Worm (Caenorhabditis elegans): ENCODE data around the gene srh-246.

srh-246 gene

ce11 chrV:624922-625321 is 32.7 kb downstream of the srh-246 start, which contains the start of gene srt-17:
TSS of gene srt-17 (minus strand) at chrV:625022.
- TF ChIP-seq elt-2 (tag; optimal IDR thresholded peaks at IDR 0.05), result no peak
- no peak for TF ChIP-seq ces-1 (GFP tag; optimal IDR thresholded peaks at IDR 0.05)
- TF ChIP-seq efl-1 (optimal IDR thresholded peaks at IDR 0.05), result no peak
- no peak for TF ChIP-seq efl-1 (GFP tag; optimal IDR thresholded peaks at IDR 0.05 in 1 of 2)
- TF ChIP-seq fkh-10 (GFP tag; optimal IDR thresholded peaks at IDR 0.05), result no peak
- TF ChIP-seq ceh-88 (GFP tag; IDR thresholded peaks at IDR 0.05), result no peak
- no peak for TF ChIP-seq tlp-1 (tag; optimal IDR thresholded peaks at IDR 0.05)
- TF ChIP-seq swsn-7 (tag; optimal IDR thresholded peaks at IDR 0.05), result no peak
- TF ChIP-seq nhr-84 (tag; optimal IDR thresholded peaks at IDR 0.05), result no peak
- no peak for TF ChIP-seq unc-98 (GFP tag; IDR thresholded peaks at IDR 0.05)
- TF ChIP-seq F16B12.6 (tag; optimal IDR thresholded peaks at IDR 0.05), result no peak
- TF ChIP-seq lsy-2 (tag; optimal IDR thresholded peaks at IDR 0.05), result no peak
- no peak for TF ChIP-seq pqm-1 (tag; optimal IDR thresholded peaks at IDR 0.05)
- TF ChIP-seq nhr-19 (GFP tag; conservative IDR thresholded peaks at IDR 0.05), result no peak
- no peak for TF ChIP-seq elt-3 (tag; optimal IDR thresholded peaks at IDR 0.05)
- no peak for TF ChIP-seq fos-1 (tag; optimal IDR thresholded peaks at IDR 0.05)
- TF ChIP-seq snu-23 (GFP tag; optimal IDR thresholded peaks at IDR 0.05), result no peak

ce11 chrV:622902-623301 is 34.7 kb downstream of the srh-246 start, which contains the start of gene F48G7.5:
TSS of gene F48G7.5 (minus strand) at chrV:622935.
- TF ChIP-seq elt-2 (tag; optimal IDR thresholded peaks at IDR 0.05), result peak; percentile 29
- no peak for TF ChIP-seq egl-27 (tag; optimal IDR thresholded peaks at IDR 0.05)

ce11 chrV:620987-621386 is 36.6 kb downstream of the srh-246 start:
- TF ChIP-seq dsc-1 (tag; optimal IDR thresholded peaks at IDR 0.05) (no peak), fkh-4 (tag; optimal IDR thresholded peaks at IDR 0.05; ENCODE audit: borderline replicate concordance) (no peak), nhr-71 (tag; optimal IDR thresholded peaks at IDR 0.05) (no peak), F16B12.6 (tag; optimal IDR thresholded peaks at IDR 0.05) (no peak), sox-4 (tag; optimal IDR thresholded peaks at IDR 0.05) (no peak), hpl-2 (GFP tag; optimal IDR thresholded peaks at IDR 0.05) (no peak), mab-9 (GFP tag; IDR thresholded peaks at IDR 0.05) (no peak), mep-1 (tag; optimal IDR thresholded peaks at IDR 0.05) (no peak), egl-27 (tag; optimal IDR thresholded peaks at IDR 0.05) (no peak), blmp-1 (tag; optimal IDR thresholded peaks at IDR 0.05) (no peak), hlh-4 (tag; optimal IDR thresholded peaks at IDR 0.05) (no peak), ces-1 (GFP tag; optimal IDR thresholded peaks at IDR 0.05) (no peak), hlh-17 (GFP tag; optimal IDR thresholded peaks at IDR 0.05; ENCODE audit: borderline replicate concordance) (no peak), tlp-1 (tag; optimal IDR thresholded peaks at IDR 0.05) (no peak), jun-1 (tag; optimal IDR thresholded peaks at IDR 0.05) (no peak), unc-98 (GFP tag; IDR thresholded peaks at IDR 0.05) (no peak), nhr-12 (tag; optimal IDR thresholded peaks at IDR 0.05) (no peak), ceh-8 (GFP tag; optimal IDR thresholded peaks at IDR 0.05) (no peak)

DNA sequence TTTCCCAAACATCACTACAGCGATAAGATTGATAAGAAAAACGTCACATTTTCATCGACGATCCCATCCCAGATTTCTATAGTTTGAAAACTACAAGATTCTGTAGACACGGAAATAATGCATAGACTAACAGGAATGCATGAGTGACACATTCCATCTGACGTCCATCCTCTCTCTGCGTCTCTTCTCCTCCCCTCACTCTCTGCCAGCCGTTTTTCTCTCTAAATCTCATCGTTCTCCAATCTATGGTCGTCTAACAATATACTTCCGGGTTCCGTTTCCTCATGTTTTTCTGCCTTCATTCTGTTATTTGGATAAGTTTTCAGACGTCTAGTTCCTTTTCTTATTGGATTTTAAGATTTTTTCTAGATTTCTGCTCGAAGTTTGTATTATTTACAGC is 38.5 kb downstream of the srh-246 start, which contains the start of gene F48G7.4:
TSS of gene F48G7.4 (plus strand) at position 400 of the 400 bp plus-strand sequence.
- TF ChIP-seq aha-1 (tag; optimal IDR thresholded peaks at IDR 0.05) (no peak), nhr-77 (tag; optimal IDR thresholded peaks at IDR 0.05) (peak; percentile 23), mef-2 (tag; optimal IDR thresholded peaks at IDR 0.05) (peak; percentile 24), skn-1 (tag; optimal IDR thresholded peaks at IDR 0.05) (peak; percentile 67), hlh-4 (tag; optimal IDR thresholded peaks at IDR 0.05) (no peak), ceh-90 (tag; optimal IDR thresholded peaks at IDR 0.05) (no peak), egl-27 (tag; optimal IDR thresholded peaks at IDR 0.05) (peak in 1 of 2 experiments; percentile 45), aly-2 (tag; optimal IDR thresholded peaks at IDR 0.05) (peak; percentile 54), lin-13 (GFP tag; optimal IDR thresholded peaks at IDR 0.05) (peak; percentile 15), isw-1 (GFP tag; IDR thresholded peaks at IDR 0.05) (peak; percentile 33), elt-2 (tag; optimal IDR thresholded peaks at IDR 0.05) (no peak), zag-1 (tag; optimal IDR thresholded peaks at IDR 0.05) (peak; percentile 26), rnt-1 (tag; optimal IDR thresholded peaks at IDR 0.05) (peak; percentile 67), Y116A8C.19 (tag; optimal IDR thresholded peaks at IDR 0.05; ENCODE audit: borderline replicate concordance) (no peak), nhr-85 (tag) (peak; percentile 95), unc-62 (GFP tag; optimal IDR thresholded peaks at IDR 0.05) (no peak), unc-86 (tag; optimal IDR thresholded peaks at IDR 0.05) (peak; percentile 90), lin-14 (GFP tag; optimal IDR thresholded peaks at IDR 0.05) (peak; percentile 100), mep-1 (tag; optimal IDR thresholded peaks at IDR 0.05) (peak; percentile 25), ceh-8 (GFP tag; optimal IDR thresholded peaks at IDR 0.05) (no peak), fkh-8 (tag; optimal IDR thresholded peaks at IDR 0.05) (peak; percentile 91), xbp-1 (tag; optimal IDR thresholded peaks at IDR 0.05) (peak; percentile 64), mdl-1 (tag; optimal IDR thresholded peaks at IDR 0.05) (peak in 1 of 2 experiments; percentile 11), unc-130 (tag; optimal IDR thresholded peaks at IDR 0.05) (no peak)
